Worm (Caenorhabditis elegans) whole organism, L4 larva: ENCODE measurements around the gene rab-6.2.

Experiments
- F10B5.3 ChIP-seq: sonication (generic microtip); optimal IDR thresholded peaks from 2 replicates; lab custom pipeline; 2016; ENCODE audit warnings: mild to moderate bottlenecking, missing genetic modification characterization, missing compliant biosample characterization
- F37D6.2 ChIP-seq: sonication (generic microtip); optimal IDR thresholded peaks from 2 replicates; lab custom pipeline; 2016; ENCODE audit warnings: mild to moderate bottlenecking, missing genetic modification characterization, missing compliant biosample characterization
- Y105C5A.15 ChIP-seq: fragments of 200-800 bp; sonication (Bioruptor generic); IDR thresholded peaks from 2 replicates; pipeline ENCODE4 v1.3.6; 2022; ENCODE audit warnings: missing genetic modification characterization, missing compliant biosample characterization
- Y5F2A.4 ChIP-seq: fragments of 200-800 bp; sonication (Bioruptor generic); optimal IDR thresholded peaks from 2 replicates; lab custom pipeline; 2018; ENCODE audit warnings: mild to moderate bottlenecking, missing genetic modification characterization, missing compliant biosample characterization
- ZK337.2 ChIP-seq: fragments of 200-800 bp; sonication (Bioruptor generic); IDR thresholded peaks from 2 replicates; pipeline ENCODE4 v1.3.6; 2022; ENCODE audit warnings: missing genetic modification reagents, missing genetic modification characterization, missing compliant biosample characterization
- ZK546.5 ChIP-seq, 2 experiments: sonication (generic microtip); optimal IDR thresholded peaks; 2 replicates each; lab custom pipeline; 2017; ENCODE audit warnings: missing biosample characterization in 2 of 2, missing genetic modification characterization in 2 of 2
- aha-1 ChIP-seq: fragments of 150-350 bp; peaks from one replicate; lab custom pipeline; 2014; ENCODE audit warnings: missing biosample characterization, missing genetic modification characterization
- ama-1 ChIP-seq: fragments of 150-350 bp; optimal IDR thresholded peaks from 2 replicates; lab custom pipeline; 2014; ENCODE audit warnings: inconsistent platforms, mixed read lengths
- ceh-32 ChIP-seq: sonication (generic microtip); optimal IDR thresholded peaks from 2 replicates; lab custom pipeline; 2016; ENCODE audit warnings: mild to moderate bottlenecking, missing genetic modification characterization, missing compliant biosample characterization; ENCODE audit not compliant: poor library complexity
- ceh-62 ChIP-seq: sonication (generic microtip); optimal IDR thresholded peaks from 2 replicates; lab custom pipeline; 2017; ENCODE audit warnings: missing biosample characterization, missing genetic modification characterization
- daf-16 ChIP-seq, 3 experiments: sonication (generic microtip); optimal IDR thresholded peaks; 2 replicates each; lab custom pipeline; 2016 to 2017; ENCODE audit warnings: missing genetic modification characterization in 3 of 3, missing genetic modification reagents in 3 of 3, mild to moderate bottlenecking in 2 of 3, missing compliant biosample characterization in 2 of 3, missing biosample characterization in 1 of 3, moderate library complexity in 1 of 3
- dmd-6 ChIP-seq: fragments of 200-800 bp; sonication (Bioruptor generic); IDR thresholded peaks from 2 replicates; pipeline ENCODE4 v1.3.6; 2022; ENCODE audit warnings: missing genetic modification reagents, missing genetic modification characterization, missing compliant biosample characterization
- dmd-9 ChIP-seq: fragments of 200-800 bp; sonication (Bioruptor generic); IDR thresholded peaks from 2 replicates; pipeline ENCODE4 v1.3.6; 2022; ENCODE audit warnings: missing genetic modification reagents, missing genetic modification characterization, missing compliant biosample characterization
- duxl-1 ChIP-seq: sonication (generic microtip); optimal IDR thresholded peaks from 2 replicates; lab custom pipeline; 2016; ENCODE audit warnings: mild to moderate bottlenecking, missing genetic modification characterization, moderate library complexity, missing compliant biosample characterization; ENCODE audit not compliant: poor library complexity
- dve-1 ChIP-seq: sonication (generic microtip); optimal IDR thresholded peaks from 2 replicates; lab custom pipeline; 2017; ENCODE audit warnings: antibody characterized with exemption, mild to moderate bottlenecking, missing genetic modification characterization, missing compliant biosample characterization; ENCODE audit not compliant: insufficient read depth
- fos-1 ChIP-seq: fragments of 150-350 bp; optimal IDR thresholded peaks from 2 replicates; lab custom pipeline; 2014; ENCODE audit warnings: missing biosample characterization, missing genetic modification characterization
- gei-8 ChIP-seq: fragments of 200-800 bp; sonication (Bioruptor generic); optimal IDR thresholded peaks from 2 replicates; lab custom pipeline; 2018; ENCODE audit warnings: mild to moderate bottlenecking, missing genetic modification characterization, missing compliant biosample characterization
- lin-1 ChIP-seq: fragments of 200-800 bp; sonication (Bioruptor generic); IDR thresholded peaks from 2 replicates; pipeline ENCODE4 v1.3.6; 2022; ENCODE audit warnings: missing genetic modification reagents, missing genetic modification characterization, missing compliant biosample characterization
- lin-38 ChIP-seq: fragments of 200-800 bp; sonication (Bioruptor generic); IDR thresholded peaks from 2 replicates; pipeline ENCODE4 v1.3.6; 2022; ENCODE audit warnings: missing genetic modification reagents, missing genetic modification characterization, missing compliant biosample characterization
- lir-3 ChIP-seq: sonication (generic microtip); optimal IDR thresholded peaks from 2 replicates; lab custom pipeline; 2016; ENCODE audit warnings: mild to moderate bottlenecking, missing genetic modification characterization, missing compliant biosample characterization
- lsy-2 ChIP-seq, 2 experiments: fragments of 150-350 bp in 1 of 2; sonication (generic microtip) in 1 of 2; optimal IDR thresholded peaks; 2 replicates each; lab custom pipeline; 2014 to 2017; ENCODE audit warnings: missing biosample characterization in 2 of 2, missing genetic modification characterization in 2 of 2
- madf-5 ChIP-seq, 2 experiments: fragments of 200-800 bp; sonication (Bioruptor generic); IDR thresholded peaks; 2 replicates each; pipeline ENCODE4 v1.3.6; 2022; ENCODE audit warnings: missing compliant biosample characterization in 2 of 2, missing genetic modification characterization in 2 of 2
- mdl-1 ChIP-seq, 2 experiments: fragments of 150-350 bp in 1 of 2; sonication (generic microtip) in 1 of 2; optimal IDR thresholded peaks; 2 replicates each; lab custom pipeline; 2014 to 2017; ENCODE audit warnings: missing biosample characterization in 2 of 2, missing genetic modification characterization in 2 of 2
- mdt-29 ChIP-seq: fragments of 200-800 bp; sonication (Bioruptor generic); IDR thresholded peaks from 2 replicates; pipeline ENCODE4 v1.3.6; 2022; ENCODE audit warnings: missing genetic modification reagents, missing genetic modification characterization, missing compliant biosample characterization
- mep-1 ChIP-seq: fragments of 150-350 bp; sonication (generic microtip); optimal IDR thresholded peaks from 3 replicates; lab custom pipeline; 2014; ENCODE audit warnings: missing biosample characterization, missing genetic modification characterization
- mxl-3 ChIP-seq: fragments of 200-800 bp; sonication (Bioruptor generic); optimal IDR thresholded peaks from 2 replicates; lab custom pipeline; 2018; ENCODE audit warnings: mild to moderate bottlenecking, missing genetic modification characterization, missing compliant biosample characterization
- nhr-10 ChIP-seq: fragments of 150-350 bp; optimal IDR thresholded peaks from 2 replicates; lab custom pipeline; 2014; ENCODE audit warnings: missing biosample characterization, missing genetic modification characterization
- nhr-11 ChIP-seq: fragments of 150-350 bp; optimal IDR thresholded peaks from 2 replicates; lab custom pipeline; 2014; ENCODE audit warnings: missing biosample characterization, missing genetic modification characterization
- nhr-111 ChIP-seq: fragments of 200-800 bp; sonication (Bioruptor generic); optimal IDR thresholded peaks from 2 replicates; lab custom pipeline; 2018; ENCODE audit warnings: mild to moderate bottlenecking, missing genetic modification characterization, missing compliant biosample characterization
- nhr-28 ChIP-seq: fragments of 150-350 bp; optimal IDR thresholded peaks from 2 replicates; lab custom pipeline; 2014; ENCODE audit warnings: missing biosample characterization, missing genetic modification characterization
- nhr-48 ChIP-seq: sonication (generic microtip); optimal IDR thresholded peaks from 2 replicates; lab custom pipeline; 2016; ENCODE audit warnings: mild to moderate bottlenecking, missing genetic modification characterization, missing compliant biosample characterization
- nhr-6 ChIP-seq: fragments of 150-350 bp; optimal IDR thresholded peaks from 2 replicates; lab custom pipeline; 2014; ENCODE audit warnings: missing biosample characterization, missing genetic modification characterization
- pha-4 ChIP-seq, 2 experiments: fragments of 150-350 bp in 1 of 2; fragments of 200-800 bp in 1 of 2; sonication (Bioruptor generic) in 1 of 2; IDR thresholded peaks in 1 of 2; optimal IDR thresholded peaks in 1 of 2; 2 replicates each; pipeline versions ENCODE4 v1.3.6 to Lab custom; 2014 to 2022; ENCODE audit warnings: missing genetic modification characterization in 2 of 2, missing genetic modification reagents in 2 of 2, missing biosample characterization in 1 of 2, missing compliant biosample characterization in 1 of 2
- pqm-1 ChIP-seq: sonication (generic microtip); optimal IDR thresholded peaks from 2 replicates; lab custom pipeline; 2017; ENCODE audit warnings: missing biosample characterization, missing genetic modification characterization
- saeg-2 ChIP-seq: fragments of 200-800 bp; sonication (Bioruptor generic); IDR thresholded peaks from 2 replicates; pipeline ENCODE4 v1.3.6; 2022; ENCODE audit warnings: missing genetic modification reagents, missing genetic modification characterization, missing compliant biosample characterization
- sdz-12 ChIP-seq: fragments of 200-800 bp; sonication (Bioruptor generic); optimal IDR thresholded peaks from 2 replicates; lab custom pipeline; 2018; ENCODE audit warnings: mild to moderate bottlenecking, missing genetic modification characterization, missing compliant biosample characterization
- set-16 ChIP-seq: fragments of 200-800 bp; sonication (Bioruptor generic); IDR thresholded peaks from 2 replicates; pipeline ENCODE4 v1.3.6; 2022; ENCODE audit warnings: missing genetic modification reagents, missing genetic modification characterization, missing compliant biosample characterization
- spr-3 ChIP-seq: fragments of 200-800 bp; sonication (Bioruptor generic); optimal IDR thresholded peaks from 2 replicates; lab custom pipeline; 2018; ENCODE audit warnings: mild to moderate bottlenecking, missing genetic modification characterization, missing compliant biosample characterization
- tra-1 ChIP-seq: fragments of 200-800 bp; sonication (Bioruptor generic); IDR thresholded peaks from 2 replicates; pipeline ENCODE4 v1.3.6; 2022; ENCODE audit warnings: missing genetic modification reagents, missing genetic modification characterization, missing compliant biosample characterization
- unc-130 ChIP-seq: sonication (generic microtip); optimal IDR thresholded peaks from 2 replicates; lab custom pipeline; 2016; ENCODE audit warnings: missing genetic modification reagents, missing genetic modification characterization, missing compliant biosample characterization
- zag-1 ChIP-seq: fragments of 150-350 bp; optimal IDR thresholded peaks from 2 replicates; lab custom pipeline; 2014; ENCODE audit warnings: missing biosample characterization, missing genetic modification characterization
- zfp-2 ChIP-seq: sonication (generic microtip); optimal IDR thresholded peaks from 2 replicates; lab custom pipeline; 2016; ENCODE audit warnings: mild to moderate bottlenecking, missing genetic modification characterization, missing compliant biosample characterization
- zip-11 ChIP-seq: fragments of 200-800 bp; sonication (Bioruptor generic); IDR thresholded peaks from 2 replicates; pipeline ENCODE4 v1.3.6; 2022; ENCODE audit warnings: missing genetic modification characterization, missing compliant biosample characterization

Gene rab-6.2

DNA sequence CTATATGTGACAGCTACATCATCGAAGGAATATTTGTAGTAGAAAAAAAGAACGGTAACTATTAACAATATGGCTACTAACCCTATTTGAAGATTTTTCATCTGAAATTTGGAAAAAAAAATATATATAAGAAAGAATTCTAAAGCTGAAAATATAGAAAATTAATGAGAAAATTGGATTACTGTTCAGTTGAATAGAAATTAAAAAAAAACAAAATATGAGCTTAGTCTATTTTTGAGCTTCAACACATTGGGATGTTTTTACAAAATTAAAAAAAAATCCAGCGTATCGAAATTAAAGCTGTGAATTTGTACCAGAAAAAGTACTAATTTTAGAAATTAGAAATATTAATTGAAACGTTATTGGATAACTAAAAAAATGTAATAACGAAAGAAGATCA, 13.0 kb upstream of the rab-6.2 start, which contains the start of gene T08G2.2:
TSS of gene T08G2.2 (minus strand) at position 101 of the 400 bp plus-strand sequence.
- no peak for TF ChIP-seq set-16
- TF ChIP-seq aha-1 (tag; lab: Kevin White, UChicago): peak; percentile 83

- TF ChIP-seq ZK546.5 (tag; optimal IDR thresholded peaks at IDR 0.05; lab: Kevin White, UChicago) (no peak), F37D6.2 (tag; lab: Kevin White, UChicago) (no peak), unc-130 (GFP tag; lab: Kevin White, UChicago) (no peak), ZK337.2 (GFP tag; lab: Robert Waterston, UW) (no peak), mdt-29 (GFP tag; lab: Robert Waterston, UW) (no peak), nhr-6 (tag; lab: Kevin White, UChicago) (no peak), ceh-62 (no peak), spr-3 (no peak), lin-38 (GFP tag; lab: Robert Waterston, UW) (no peak), zag-1 (tag; lab: Kevin White, UChicago) (no peak)
Measured at ce11 chrX:17211513-17211912, 10.8 kb upstream of the rab-6.2 start.

- TF ChIP-seq dmd-6 (GFP tag; lab: Robert Waterston, UW) (no peak), daf-16 (GFP tag; optimal IDR thresholded peaks at IDR 0.05; lab: Kevin White, UChicago) (no peak), daf-16 (tag; optimal IDR thresholded peaks at IDR 0.05; lab: Kevin White, UChicago) (peak; percentile 3), ama-1 (lab: Kevin White, UChicago) (peak; percentile 23)
- TF ChIP-seq, all 104 proteins: peak for 2
Measured at ce11 chrX:17214803-17215202, 7.5 kb upstream of the rab-6.2 start, which contains the start of gene acdh-10. TSS of gene acdh-10 (minus strand) at chrX:17214903.

- TF ChIP-seq pqm-1 (tag; lab: Kevin White, UChicago) (no peak), duxl-1 (no peak), aha-1 (tag; lab: Kevin White, UChicago) (peak; percentile 59), madf-5 (GFP tag; IDR thresholded peaks at IDR 0.05; lab: Robert Waterston, UW) (no peak), lir-3 (tag; lab: Kevin White, UChicago) (no peak), Y5F2A.4 (GFP tag; lab: Kevin White, UChicago) (no peak), fos-1 (no peak), ceh-32 (tag; lab: Kevin White, UChicago) (no peak), nhr-111 (GFP tag; lab: Kevin White, UChicago) (no peak), pha-4 (GFP tag; IDR thresholded peaks at IDR 0.05; lab: Robert Waterston, UW) (peak; percentile 7; the same call in 1 of the 2 replicates), pha-4 (tag; optimal IDR thresholded peaks at IDR 0.05; lab: Kevin White, UChicago) (no peak), saeg-2 (no peak), F10B5.3 (tag; lab: Kevin White, UChicago) (no peak), gei-8 (GFP tag; lab: Kevin White, UChicago) (no peak), tra-1 (no peak), zfp-2 (tag; lab: Kevin White, UChicago) (no peak), mep-1 (no peak), Y105C5A.15 (GFP tag; lab: Robert Waterston, UW) (no peak), dmd-9 (GFP tag; lab: Robert Waterston, UW) (peak; percentile 40; the same call in 1 of the 2 replicates), set-16 (peak; percentile 61)
Measured at ce11 chrX:17215753-17216152, 6.5 kb upstream of the rab-6.2 start.

DNA sequence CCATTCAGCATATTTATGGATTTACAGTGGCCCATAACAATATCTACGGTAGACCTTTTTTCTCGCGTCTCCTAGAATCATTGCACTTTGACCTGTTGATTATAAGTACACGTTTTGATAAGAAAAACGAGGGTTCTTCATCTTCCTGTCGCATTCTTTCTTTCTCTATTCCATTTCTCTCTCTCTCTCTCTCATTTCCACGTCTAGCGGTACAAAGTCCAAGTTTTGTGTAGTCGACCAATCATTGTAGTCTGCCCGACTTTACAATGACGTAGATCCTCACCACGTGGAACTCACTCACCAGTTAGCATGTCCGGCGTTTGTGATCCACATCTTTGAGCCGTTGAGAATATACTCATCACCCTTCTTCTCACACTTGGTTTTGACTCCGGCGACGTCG, 6.1 kb upstream of the rab-6.2 start:
- peak; percentile 4 for TF ChIP-seq nhr-48 (tag; lab: Kevin White, UChicago)
- TF ChIP-seq nhr-11 (tag; lab: Kevin White, UChicago): peak; percentile 86
- peak; percentile 58 for TF ChIP-seq dmd-6 (GFP tag; lab: Robert Waterston, UW)
- TF ChIP-seq mep-1: peak; percentile 11
- no peak for TF ChIP-seq sdz-12 (GFP tag; lab: Kevin White, UChicago)
- no peak for TF ChIP-seq zip-11
- TF ChIP-seq lsy-2 (tag; optimal IDR thresholded peaks at IDR 0.05; lab: Kevin White, UChicago): peak in 1 of 2 experiments; percentile 39
- peak; percentile 79 for TF ChIP-seq mxl-3 (GFP tag; lab: Kevin White, UChicago)
- no peak for TF ChIP-seq daf-16 (GFP tag; optimal IDR thresholded peaks at IDR 0.05; lab: Kevin White, UChicago)
- peak; percentile 43 for TF ChIP-seq daf-16 (tag; optimal IDR thresholded peaks at IDR 0.05; lab: Kevin White, UChicago)
- TF ChIP-seq gei-8 (GFP tag; lab: Kevin White, UChicago): no peak
- TF ChIP-seq tra-1: 0 out of 2 replicates have a peak, but pooled peaks have one; percentile 30
- TF ChIP-seq mdl-1 (tag; optimal IDR thresholded peaks at IDR 0.05; lab: Kevin White, UChicago): peak; percentile 71 to 88
- TF ChIP-seq nhr-10 (tag; lab: Kevin White, UChicago): peak; percentile 43
- peak; percentile 50 for TF ChIP-seq dve-1 (tag; lab: Kevin White, UChicago)
- TF ChIP-seq lin-1: 0 out of 2 replicates have a peak, but pooled peaks have one; percentile 16
- no peak for TF ChIP-seq spr-3
- peak; percentile 92 for TF ChIP-seq nhr-28
- peak; percentile 50 for TF ChIP-seq pqm-1 (tag; lab: Kevin White, UChicago)
